Worm (Caenorhabditis elegans) whole organism, late embryonic: ENCODE measurements around the gene C28H8.3.

Experiments
- ceh-30 ChIP-seq: fragments of 150-350 bp; optimal IDR thresholded peaks from 2 replicates; lab custom pipeline; 2014; ENCODE audit warnings: missing biosample characterization, missing genetic modification characterization
- dve-1 ChIP-seq: sonication (generic microtip); optimal IDR thresholded peaks from 2 replicates; lab custom pipeline; 2017; ENCODE audit warnings: antibody characterized with exemption, mild to moderate bottlenecking, missing genetic modification characterization, missing compliant biosample characterization
- hlh-8 ChIP-seq: sonication (generic microtip); optimal IDR thresholded peaks from 2 replicates; lab custom pipeline; 2016; ENCODE audit warnings: missing genotype, missing genetic modification characterization, missing compliant biosample characterization
- nhr-11 ChIP-seq: fragments of 150-350 bp; optimal IDR thresholded peaks from 2 replicates; lab custom pipeline; 2014; ENCODE audit warnings: missing biosample characterization, missing genetic modification characterization
- rnt-1 ChIP-seq: sonication (generic microtip); optimal IDR thresholded peaks from 2 replicates; lab custom pipeline; 2016; ENCODE audit warnings: missing genetic modification characterization, missing compliant biosample characterization

- TF ChIP-seq rnt-1 (tag; lab: Kevin White, UChicago) = no peak
- TF ChIP-seq hlh-8 = no peak
- no peak for TF ChIP-seq ceh-30
- no peak for TF ChIP-seq dve-1 (tag; lab: Kevin White, UChicago)
- no peak for TF ChIP-seq nhr-11 (tag; lab: Kevin White, UChicago)
These were observed 1.8 kb upstream of the C28H8.3 start, which contains the start of gene erd-2.2 for ce11 chrIII:5906749-5907148.
